In the genomic region with DNA sequence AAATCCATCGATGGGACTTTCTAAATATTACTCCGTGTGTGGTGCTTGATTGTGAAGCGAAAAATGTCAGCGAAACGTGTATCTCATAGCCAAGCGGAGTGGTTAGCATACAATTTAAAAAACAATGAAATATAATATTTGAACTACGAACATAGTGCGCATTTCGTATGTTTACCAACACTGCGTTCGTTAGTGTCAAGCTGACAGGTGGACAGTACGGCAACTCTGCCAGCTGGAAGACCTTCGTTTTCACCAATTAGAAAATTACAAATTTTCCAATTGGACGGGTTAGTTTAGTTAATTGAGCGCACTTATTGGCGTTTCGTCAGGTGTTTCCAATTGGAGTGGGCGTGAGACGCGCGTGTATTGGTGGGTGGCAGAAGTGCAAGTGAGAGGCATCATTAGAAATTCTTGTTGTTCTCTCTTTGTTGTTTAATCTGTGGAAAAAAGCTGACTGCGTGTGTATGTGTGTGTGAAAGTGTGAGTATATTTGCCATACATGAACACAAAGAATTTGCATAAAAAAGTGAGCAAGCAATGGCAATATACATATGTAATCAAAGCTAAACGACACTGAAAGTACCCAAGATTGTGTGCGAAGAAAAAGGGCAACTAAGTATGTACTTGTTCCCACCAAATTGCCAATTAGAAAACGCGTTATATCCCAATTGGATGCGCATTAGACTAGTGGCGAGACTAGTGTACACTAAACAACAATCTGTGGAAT, we compare ENCODE assay signal across 5 fruit fly cellular contexts.
TF ChIP-seq lines count a peak whose summit lies in the region.

No protein-coding gene starts in this region.

TF ChIP-seq in whole organism, adult, 20 proteins besides CTCF, POLR2A, EP300 and RAD21 (continued from another document):
- TF ChIP-seq CG7101 (tag; optimal IDR thresholded peaks at IDR 0.05; lab: Kevin White, UChicago) (no peak), CG12768 (GFP tag; optimal IDR thresholded peaks at IDR 0.05; lab: Kevin White, UChicago) (no peak), ovo (GFP tag; optimal IDR thresholded peaks at IDR 0.05; lab: Kevin White, UChicago) (peak; percentile 4)

TF ChIP-seq in whole organism, embryonic, 481 proteins besides CTCF, POLR2A, EP300 and RAD21 (continued from another document and continues in another):
- TF ChIP-seq E2f1 (GFP tag; IDR thresholded peaks at IDR 0.05; lab: Robert Waterston, UW) (0 out of 2 replicates have a peak, but pooled peaks have one; percentile 25), Ets65A (GFP tag; lab: Kevin White, UChicago) (peak; percentile 15), al (GFP tag; IDR thresholded peaks at IDR 0.05; lab: Robert Waterston, UW) (peak; percentile 27; the same call in 1 of the 2 replicates), caup (GFP tag; optimal IDR thresholded peaks at IDR 0.05; lab: Kevin White, UChicago; ENCODE audit: severe bottlenecking) (peak; percentile 18), CG3407 (GFP tag; optimal IDR thresholded peaks at IDR 0.05; lab: Kevin White, UChicago) (no peak), ERR (GFP tag; optimal IDR thresholded peaks at IDR 0.05; lab: Kevin White, UChicago) (peak; percentile 62), stwl (tag; optimal IDR thresholded peaks at IDR 0.05; lab: Kevin White, UChicago) (peak; percentile 95), ab (GFP tag; optimal IDR thresholded peaks at IDR 0.05; lab: Kevin White, UChicago) (peak; percentile 26), D (optimal IDR thresholded peaks at IDR 0.05; lab: Kevin White, UChicago) (no peak), D (GFP tag; optimal IDR thresholded peaks at IDR 0.05; lab: Kevin White, UChicago) (no peak), esg (GFP tag; conservative IDR thresholded peaks at IDR 0.05; lab: Robert Waterston, UW) (no peak), Ets97D (GFP tag; optimal IDR thresholded peaks at IDR 0.05; lab: Kevin White, UChicago) (peak; percentile 80), insv (GFP tag; optimal IDR thresholded peaks at IDR 0.05; lab: Kevin White, UChicago) (peak; percentile 99), btn (GFP tag; optimal IDR thresholded peaks at IDR 0.05; lab: Kevin White, UChicago) (no peak), dm (GFP tag; optimal IDR thresholded peaks at IDR 0.05; lab: Kevin White, UChicago) (peak; percentile 47), CG7839 (tag; optimal IDR thresholded peaks at IDR 0.05; lab: Kevin White, UChicago) (peak; percentile 6), Lhr (GFP tag; optimal IDR thresholded peaks at IDR 0.05; lab: Kevin White, UChicago) (peak; percentile 34), Pdp1 (GFP tag; optimal IDR thresholded peaks at IDR 0.05; lab: Kevin White, UChicago) (peak in 1 of 2 experiments; percentile 8), amos (GFP tag; IDR thresholded peaks at IDR 0.05; lab: Robert Waterston, UW; ENCODE audit: partially characterized antibody) (peak; percentile 6; the same call in 1 of the 2 replicates), mam (GFP tag; optimal IDR thresholded peaks at IDR 0.05; lab: Kevin White, UChicago) (peak; percentile 58), chinmo (GFP tag; IDR thresholded peaks at IDR 0.05; lab: Robert Waterston, UW; ENCODE audit: partially characterized antibody) (0 out of 4 replicates have a peak, but pooled peaks have one; percentile 40), CG12744 (GFP tag; optimal IDR thresholded peaks at IDR 0.05; lab: Kevin White, UChicago) (peak; percentile 48), CG17802 (tag; optimal IDR thresholded peaks at IDR 0.05; lab: Kevin White, UChicago) (peak; percentile 2), CG2678 (tag; optimal IDR thresholded peaks at IDR 0.05; lab: Kevin White, UChicago) (peak; percentile 24), dpn (GFP tag; optimal IDR thresholded peaks at IDR 0.05; lab: Kevin White, UChicago) (peak; percentile 2 to 56), repo (GFP tag; optimal IDR thresholded peaks at IDR 0.05; lab: Kevin White, UChicago) (peak; percentile 11), dan (GFP tag; IDR thresholded peaks at IDR 0.05; lab: Robert Waterston, UW) (no peak), MTF-1 (GFP tag; optimal IDR thresholded peaks at IDR 0.05; lab: Kevin White, UChicago; ENCODE audit: borderline replicate concordance) (no peak)

TF ChIP-seq in whole organism, prepupa, 60 proteins besides CTCF, POLR2A, EP300 and RAD21 (continued from another document and continues in another):
- TF ChIP-seq CG9139 (GFP tag; optimal IDR thresholded peaks at IDR 0.05; lab: Kevin White, UChicago) (no peak), CG8119 (GFP tag; IDR thresholded peaks at IDR 0.05; lab: Robert Waterston, UW) (0 out of 3 replicates have a peak, but pooled peaks have one; percentile 15), CG8319 (GFP tag; optimal IDR thresholded peaks at IDR 0.05; lab: Kevin White, UChicago) (peak; percentile 10), Eip93F (GFP tag; optimal IDR thresholded peaks at IDR 0.05; lab: Kevin White, UChicago) (no peak), achi (GFP tag; optimal IDR thresholded peaks at IDR 0.05; lab: Kevin White, UChicago) (peak; percentile 100), CG11902 (GFP tag; optimal IDR thresholded peaks at IDR 0.05; lab: Kevin White, UChicago) (no peak), vri (GFP tag; optimal IDR thresholded peaks at IDR 0.05; lab: Kevin White, UChicago) (peak; percentile 15), Gug (GFP tag; IDR thresholded peaks at IDR 0.05; lab: Robert Waterston, UW) (no peak), CG3919 (GFP tag; optimal IDR thresholded peaks at IDR 0.05; lab: Kevin White, UChicago) (no peak), CG6163 (GFP tag; IDR thresholded peaks at IDR 0.05; lab: Robert Waterston, UW) (peak; percentile 47; the same call in 2 of the 3 replicates), pdm3 (GFP tag; optimal IDR thresholded peaks at IDR 0.05; lab: Kevin White, UChicago) (no peak), net (GFP tag; optimal IDR thresholded peaks at IDR 0.05; lab: Kevin White, UChicago) (peak; percentile 29), CG15336 (GFP tag; IDR thresholded peaks at IDR 0.05; lab: Robert Waterston, UW) (no peak), cyc (GFP tag; optimal IDR thresholded peaks at IDR 0.05; lab: Kevin White, UChicago) (peak; percentile 35), CG16779 (tag; optimal IDR thresholded peaks at IDR 0.05; lab: Kevin White, UChicago) (no peak), CG10631 (GFP tag; optimal IDR thresholded peaks at IDR 0.05; lab: Kevin White, UChicago) (no peak), OdsH (GFP tag; optimal IDR thresholded peaks at IDR 0.05; lab: Kevin White, UChicago) (peak; percentile 10), CG10669 (GFP tag; optimal IDR thresholded peaks at IDR 0.05; lab: Kevin White, UChicago) (no peak), Hr4 (GFP tag; optimal IDR thresholded peaks at IDR 0.05; lab: Kevin White, UChicago) (peak; percentile 30), ss (GFP tag; optimal IDR thresholded peaks at IDR 0.05; lab: Kevin White, UChicago) (no peak), CG11294 (GFP tag; IDR thresholded peaks at IDR 0.05; lab: Robert Waterston, UW) (no peak), CG6792 (GFP tag; optimal IDR thresholded peaks at IDR 0.05; lab: Kevin White, UChicago) (peak; percentile 26), lz (GFP tag; optimal IDR thresholded peaks at IDR 0.05; lab: Kevin White, UChicago) (peak; percentile 40), Met (GFP tag; optimal IDR thresholded peaks at IDR 0.05; lab: Kevin White, UChicago) (no peak), svp (GFP tag; lab: Kevin White, UChicago) (no peak), Eip78C (GFP tag; lab: Kevin White, UChicago) (peak; percentile 70), Eip75B (GFP tag; optimal IDR thresholded peaks at IDR 0.05; lab: Kevin White, UChicago) (no peak), fd85E (GFP tag; optimal IDR thresholded peaks at IDR 0.05; lab: Kevin White, UChicago) (no peak), CG31627 (GFP tag; optimal IDR thresholded peaks at IDR 0.05; lab: Kevin White, UChicago) (peak; percentile 52), CG8632 (GFP tag; optimal IDR thresholded peaks at IDR 0.05; lab: Kevin White, UChicago) (peak; percentile 24), salr (GFP tag; optimal IDR thresholded peaks at IDR 0.05; lab: Kevin White, UChicago) (no peak), CG34406 (GFP tag; optimal IDR thresholded peaks at IDR 0.05; lab: Kevin White, UChicago) (peak; percentile 24)

TF ChIP-seq in whole organism, pupa, 21 proteins besides CTCF, POLR2A, EP300 and RAD21 (continued from another document):
- TF ChIP-seq CG15710 (tag; optimal IDR thresholded peaks at IDR 0.05; lab: Kevin White, UChicago) (no peak), CG13204 (GFP tag; optimal IDR thresholded peaks at IDR 0.05; lab: Kevin White, UChicago) (no peak)

TF ChIP-seq in whole organism, wandering third instar larva, 38 proteins besides CTCF, POLR2A, EP300 and RAD21 (continued from another document):
- TF ChIP-seq Hr83 (GFP tag; optimal IDR thresholded peaks at IDR 0.05; lab: Kevin White, UChicago; ENCODE audit: poor library complexity, severe bottlenecking), result peak; percentile 43
- TF ChIP-seq Jra (GFP tag; optimal IDR thresholded peaks at IDR 0.05; lab: Kevin White, UChicago), result peak; percentile 52
- TF ChIP-seq Hnf4 (GFP tag; optimal IDR thresholded peaks at IDR 0.05; lab: Kevin White, UChicago), result peak; percentile 56
- TF ChIP-seq Dif (GFP tag; optimal IDR thresholded peaks at IDR 0.05; lab: Kevin White, UChicago; ENCODE audit: partially characterized antibody), result no peak
- TF ChIP-seq GATAd (GFP tag; optimal IDR thresholded peaks at IDR 0.05; lab: Kevin White, UChicago), result no peak
- no peak for TF ChIP-seq tai (GFP tag; optimal IDR thresholded peaks at IDR 0.05; lab: Kevin White, UChicago)
- TF ChIP-seq foxo (GFP tag; optimal IDR thresholded peaks at IDR 0.05; lab: Kevin White, UChicago), result peak in 1 of 2 experiments; percentile 61
- no peak for TF ChIP-seq CG32264 (GFP tag; optimal IDR thresholded peaks at IDR 0.05; lab: Kevin White, UChicago)
- TF ChIP-seq woc (GFP tag; optimal IDR thresholded peaks at IDR 0.05; lab: Kevin White, UChicago), result no peak
- TF ChIP-seq dsf (GFP tag; optimal IDR thresholded peaks at IDR 0.05; lab: Kevin White, UChicago; ENCODE audit: borderline replicate concordance), result no peak
- peak; percentile 53 for TF ChIP-seq fru (GFP tag; optimal IDR thresholded peaks at IDR 0.05; lab: Kevin White, UChicago)
- TF ChIP-seq dmrt93B (GFP tag; optimal IDR thresholded peaks at IDR 0.05; lab: Kevin White, UChicago), result no peak
- no peak for TF ChIP-seq Rel (GFP tag; optimal IDR thresholded peaks at IDR 0.05; lab: Kevin White, UChicago)
- no peak for TF ChIP-seq Rel (tag; optimal IDR thresholded peaks at IDR 0.05; lab: Kevin White, UChicago)
- TF ChIP-seq psq (GFP tag; optimal IDR thresholded peaks at IDR 0.05; lab: Kevin White, UChicago), result no peak
- peak; percentile 69 for TF ChIP-seq rgr (GFP tag; optimal IDR thresholded peaks at IDR 0.05; lab: Kevin White, UChicago)
- TF ChIP-seq Mio (GFP tag; optimal IDR thresholded peaks at IDR 0.05; lab: Kevin White, UChicago), result no peak
- TF ChIP-seq sv (GFP tag; optimal IDR thresholded peaks at IDR 0.05; lab: Kevin White, UChicago), result peak; percentile 14
